Fruit fly (Drosophila melanogaster): ENCODE measurements around the gene CG1492.

DNA sequence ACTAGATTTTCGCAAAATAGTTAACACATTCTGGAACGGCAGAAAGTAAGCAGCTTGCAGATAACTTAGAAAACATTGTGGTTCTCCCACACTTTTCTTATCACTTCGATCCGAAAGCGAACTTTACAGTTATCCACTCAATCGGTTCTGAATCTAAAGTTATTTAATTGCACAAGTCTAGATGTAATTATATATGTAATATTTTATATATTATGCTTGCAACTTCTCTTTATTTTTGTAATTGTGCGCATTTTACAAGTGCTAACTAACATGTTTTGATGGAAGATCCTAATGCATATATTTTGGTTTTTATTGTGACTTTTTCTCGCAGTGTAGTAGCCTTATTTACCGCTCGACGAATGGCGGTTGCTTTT, 7.6 kb downstream of the CG1492 start:
- TF ChIP-seq CTCF (optimal IDR thresholded peaks at IDR 0.05) (no peak), CG8478 (optimal IDR thresholded peaks at IDR 0.05) (no peak)
